Worm (Caenorhabditis elegans) whole organism, L4 larva: Measurements from ENCODE around the gene let-4.

Source experiments
- daf-12 ChIP-seq: fragments of 150-350 bp; optimal IDR thresholded peaks from 2 replicates; lab custom pipeline; 2014; ENCODE audit warnings: missing biosample characterization, missing genetic modification reagents, missing genetic modification characterization
- egl-27 ChIP-seq: sonication (generic microtip); optimal IDR thresholded peaks from 3 replicates; lab custom pipeline; 2017; ENCODE audit warnings: missing biosample characterization, missing genetic modification reagents, missing genetic modification characterization
- hmg-1.1 ChIP-seq: fragments of 200-800 bp; sonication (Bioruptor generic); IDR thresholded peaks from 2 replicates; pipeline ENCODE4 v1.3.6; 2022; ENCODE audit warnings: missing genetic modification reagents, missing genetic modification characterization, missing compliant biosample characterization
- madf-9 ChIP-seq: fragments of 200-800 bp; sonication (Bioruptor generic); conservative IDR thresholded peaks from 2 replicates; pipeline ENCODE4 v1.3.6; 2022; ENCODE audit warnings: missing genetic modification reagents, missing genetic modification characterization, missing compliant biosample characterization
- nhr-10 ChIP-seq: fragments of 150-350 bp; optimal IDR thresholded peaks from 2 replicates; lab custom pipeline; 2014; ENCODE audit warnings: missing biosample characterization, missing genetic modification characterization
- nhr-237 ChIP-seq: sonication (generic microtip); optimal IDR thresholded peaks from 2 replicates; lab custom pipeline; 2017; ENCODE audit warnings: missing biosample characterization, missing genetic modification characterization
- nhr-25 ChIP-seq: sonication (generic microtip); optimal IDR thresholded peaks from 2 replicates; lab custom pipeline; 2017; ENCODE audit warnings: missing genetic modification characterization, mild to moderate bottlenecking, missing compliant biosample characterization, antibody characterized with exemption, moderate library complexity, borderline replicate concordance; ENCODE audit not compliant: insufficient read depth
- nhr-77 ChIP-seq: fragments of 150-350 bp; optimal IDR thresholded peaks from 2 replicates; lab custom pipeline; 2014; ENCODE audit warnings: missing biosample characterization, missing genetic modification characterization
- pha-4 ChIP-seq, 2 experiments: fragments of 150-350 bp in 1 of 2; fragments of 200-800 bp in 1 of 2; sonication (Bioruptor generic) in 1 of 2; IDR thresholded peaks in 1 of 2; optimal IDR thresholded peaks in 1 of 2; 2 replicates each; pipeline versions ENCODE4 v1.3.6 to Lab custom; 2014 to 2022; ENCODE audit warnings: missing genetic modification characterization in 2 of 2, missing genetic modification reagents in 2 of 2, missing biosample characterization in 1 of 2, missing compliant biosample characterization in 1 of 2
- snpc-4 ChIP-seq: fragments of 150-350 bp; optimal IDR thresholded peaks from 2 replicates; lab custom pipeline; 2014; ENCODE audit warnings: missing biosample characterization, missing genetic modification characterization
- tra-1 ChIP-seq: fragments of 200-800 bp; sonication (Bioruptor generic); IDR thresholded peaks from 2 replicates; pipeline ENCODE4 v1.3.6; 2022; ENCODE audit warnings: missing genetic modification reagents, missing genetic modification characterization, missing compliant biosample characterization
- unc-39 ChIP-seq: sonication (generic microtip); optimal IDR thresholded peaks from 2 replicates; lab custom pipeline; 2017; ENCODE audit warnings: missing biosample characterization, missing genetic modification characterization
- unc-62 ChIP-seq, 3 experiments: fragments of 150-350 bp in 1 of 3; sonication (generic microtip); optimal IDR thresholded peaks in 2 of 3; peaks in 1 of 3; 1 replicate in 1 of 3; 2 replicates in 2 of 3; lab custom pipeline; 2014 to 2017; ENCODE audit warnings: missing biosample characterization in 3 of 3, missing genetic modification characterization in 3 of 3, missing genetic modification reagents in 3 of 3, missing genotype in 1 of 3

DNA sequence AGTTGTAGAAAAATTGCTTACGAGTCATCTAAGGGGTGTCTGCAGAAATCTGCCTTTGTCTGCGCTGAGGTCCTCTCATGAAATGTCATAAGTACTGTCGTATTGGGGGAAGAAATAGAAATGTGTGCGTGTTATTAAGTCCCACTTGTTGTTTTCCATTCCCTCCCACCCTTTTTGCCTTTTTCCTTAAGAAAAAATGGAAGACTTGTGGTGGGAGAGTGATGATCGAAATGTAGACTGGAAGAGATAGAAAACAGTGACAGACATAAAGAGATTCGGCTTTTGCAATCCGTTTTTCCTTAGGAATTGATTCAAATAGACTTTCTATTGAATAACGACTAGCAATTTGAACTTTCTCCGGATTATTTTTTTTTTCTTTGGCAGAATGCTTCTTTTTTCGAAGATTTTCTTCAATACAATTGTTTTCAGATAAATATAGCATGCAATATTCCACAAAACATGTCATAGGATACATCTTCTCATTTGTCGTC is 28.0 kb upstream of the let-4 start, which contains the start of gene ram-5:
- TF ChIP-seq hmg-1.1 (no peak), unc-39 (tag; lab: Kevin White, UChicago) (no peak), pha-4 (GFP tag; IDR thresholded peaks at IDR 0.05; lab: Robert Waterston, UW) (no peak), pha-4 (tag; optimal IDR thresholded peaks at IDR 0.05; lab: Kevin White, UChicago) (no peak), unc-62 (GFP tag; optimal IDR thresholded peaks at IDR 0.05 in 1 of 2; lab: Kevin White, UChicago) (no peak), unc-62 (tag; optimal IDR thresholded peaks at IDR 0.05; lab: Kevin White, UChicago) (no peak), daf-12 (tag; lab: Kevin White, UChicago) (no peak), nhr-25 (tag; lab: Kevin White, UChicago) (no peak), snpc-4 (tag; lab: Kevin White, UChicago) (no peak), tra-1 (GFP tag; lab: Robert Waterston, UW) (no peak), nhr-237 (no peak), madf-9 (GFP tag; lab: Robert Waterston, UW) (no peak), nhr-10 (no peak), nhr-77 (tag; lab: Kevin White, UChicago) (no peak), egl-27 (tag; lab: Kevin White, UChicago) (no peak)
